Worm (Caenorhabditis elegans) whole organism, L4/young adult: ENCODE results near the gene F42G4.6.
"Not testable (repeated sequence)": the region's sequence is repeated elsewhere in the genome, so short reads cannot be mapped to it uniquely, and the experiment has no call there.

Experiments
- W03F9.2 ChIP-seq: fragments of 150-350 bp; optimal IDR thresholded peaks from 2 replicates; lab custom pipeline; 2014; ENCODE audit warnings: missing biosample characterization, missing genetic modification characterization
- dao-5 ChIP-seq: sonication (generic microtip); optimal IDR thresholded peaks from 2 replicates; lab custom pipeline; 2016; ENCODE audit warnings: missing genotype, missing genetic modification characterization, moderate library complexity, missing compliant biosample characterization
- him-1 ChIP-seq: sonication (generic microtip); optimal IDR thresholded peaks from 2 replicates; lab custom pipeline; 2016; ENCODE audit warnings: missing genotype, missing genetic modification reagents, missing genetic modification characterization, missing compliant biosample characterization

ce11 chrII:13080607-13081006 lies 1.4 kb downstream of the F42G4.6 start, which contains the start of gene Y81G3A.2:
- not testable (repeated sequence) for TF ChIP-seq dao-5, him-1, W03F9.2 (tag; lab: Kevin White, UChicago)
